Fruit fly (Drosophila melanogaster): ENCODE measurements around the gene CG7742.

Gene CG7742

DNA sequence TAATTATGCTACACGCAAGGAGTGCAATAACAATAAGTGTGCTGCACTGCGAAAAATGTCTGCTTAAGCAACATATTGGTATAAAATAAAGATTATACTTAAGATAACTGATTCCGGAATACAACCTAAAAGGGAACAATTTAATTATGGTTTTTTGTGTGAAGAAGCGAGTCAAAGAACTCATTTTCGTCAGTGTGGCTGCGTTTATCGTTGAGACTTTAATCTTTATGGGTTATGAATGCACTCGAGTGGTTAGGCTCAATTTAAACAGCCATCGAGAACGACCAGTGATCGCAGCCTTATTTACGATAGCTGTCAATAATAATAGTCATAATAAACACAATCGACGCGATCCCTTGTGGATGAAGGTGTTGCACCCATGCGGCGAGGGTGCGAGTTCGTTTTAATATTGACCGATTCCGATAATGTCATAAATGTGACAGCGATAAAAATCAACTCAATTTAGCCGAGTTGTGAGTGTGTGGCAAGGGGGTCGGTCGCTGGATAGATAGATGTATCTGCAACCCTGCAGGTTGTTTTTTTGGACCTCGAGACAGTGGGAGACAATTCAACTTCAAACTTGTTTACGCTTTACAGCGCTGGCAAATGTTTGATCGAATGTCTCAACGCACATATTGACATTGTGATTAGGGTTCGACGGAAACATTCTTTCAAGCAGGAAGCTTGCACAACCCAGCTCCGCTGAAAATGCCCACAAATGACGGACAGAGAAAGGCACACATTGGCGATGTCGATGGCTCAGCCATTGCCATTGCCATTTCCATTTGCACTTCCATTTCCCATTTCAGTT, 41.4 kb upstream of the CG7742 start:
- peak; percentile 44; the same call in 1 of the 3 replicates for TF ChIP-seq CG8119 (GFP tag; IDR thresholded peaks at IDR 0.05)
- peak; percentile 59 for TF ChIP-seq CG10669 (GFP tag; optimal IDR thresholded peaks at IDR 0.05)
- peak; percentile 74 for TF ChIP-seq Ets96B (tag; optimal IDR thresholded peaks at IDR 0.05)
- peak; percentile 51 for TF ChIP-seq CG10631 (GFP tag; optimal IDR thresholded peaks at IDR 0.05)
- TF ChIP-seq CG6808 (GFP tag; optimal IDR thresholded peaks at IDR 0.05) = peak; percentile 49
- TF ChIP-seq CG16779 (tag; optimal IDR thresholded peaks at IDR 0.05) = no peak
- TF ChIP-seq Sox15 (GFP tag; optimal IDR thresholded peaks at IDR 0.05) = peak; percentile 54
- peak; percentile 88 for TF ChIP-seq esn (GFP tag; optimal IDR thresholded peaks at IDR 0.05)
- peak; percentile 64 for TF ChIP-seq eg (GFP tag; IDR thresholded peaks at IDR 0.05)
- TF ChIP-seq topi (GFP tag; optimal IDR thresholded peaks at IDR 0.05) = peak; percentile 84
- no peak for TF ChIP-seq Lpt (GFP tag; optimal IDR thresholded peaks at IDR 0.05)
- peak; percentile 63 for TF ChIP-seq achi (GFP tag; optimal IDR thresholded peaks at IDR 0.05)
- peak; percentile 20; the same call in 1 of the 2 replicates for TF ChIP-seq Gug (GFP tag; IDR thresholded peaks at IDR 0.05)
- TF ChIP-seq CG15336 (GFP tag; IDR thresholded peaks at IDR 0.05) = no peak
- peak; percentile 88 for TF ChIP-seq Eip78C (GFP tag)
- TF ChIP-seq fkh (GFP tag; optimal IDR thresholded peaks at IDR 0.05) = peak; percentile 90
- TF ChIP-seq CG3032 (tag; optimal IDR thresholded peaks at IDR 0.05) = peak; percentile 39
- TF ChIP-seq CG8319 (GFP tag; optimal IDR thresholded peaks at IDR 0.05) = peak; percentile 30
- TF ChIP-seq pdm3 (GFP tag; optimal IDR thresholded peaks at IDR 0.05) = peak; percentile 72
- peak; percentile 12 for TF ChIP-seq CG9139 (GFP tag; optimal IDR thresholded peaks at IDR 0.05)
- peak; percentile 68 for TF ChIP-seq OdsH (GFP tag; optimal IDR thresholded peaks at IDR 0.05)
- peak; percentile 79 for TF ChIP-seq Sox14 (GFP tag; optimal IDR thresholded peaks at IDR 0.05)
- TF ChIP-seq CG34406 (GFP tag; optimal IDR thresholded peaks at IDR 0.05) = peak; percentile 61
- peak; percentile 26 for TF ChIP-seq CG32006 (GFP tag; optimal IDR thresholded peaks at IDR 0.05)
- TF ChIP-seq dac (GFP tag; optimal IDR thresholded peaks at IDR 0.05) = no peak
- peak; percentile 3 for TF ChIP-seq fd59A (GFP tag; optimal IDR thresholded peaks at IDR 0.05)
- peak; percentile 53 for TF ChIP-seq Eip75B (GFP tag; optimal IDR thresholded peaks at IDR 0.05)
- TF ChIP-seq svp (GFP tag) = peak; percentile 98
- TF ChIP-seq Hr39 (GFP tag; optimal IDR thresholded peaks at IDR 0.05) = peak; percentile 85
- TF ChIP-seq CG11294 (GFP tag; IDR thresholded peaks at IDR 0.05) = no peak; the same call in 1 of the 2 replicates
- peak; percentile 81 for TF ChIP-seq Smox (GFP tag; optimal IDR thresholded peaks at IDR 0.05)
- TF ChIP-seq spab (GFP tag; optimal IDR thresholded peaks at IDR 0.05) = peak; percentile 44
- peak; percentile 55 for TF ChIP-seq dsx (GFP tag; optimal IDR thresholded peaks at IDR 0.05; ENCODE audit: poor library complexity, severe bottlenecking)
- peak; percentile 54 for TF ChIP-seq CG11762 (GFP tag; optimal IDR thresholded peaks at IDR 0.05; ENCODE audit: insufficient read depth)
- peak; percentile 61 for TF ChIP-seq CG6792 (GFP tag; optimal IDR thresholded peaks at IDR 0.05)
- peak; percentile 51 for TF ChIP-seq Hr4 (GFP tag; optimal IDR thresholded peaks at IDR 0.05)
- TF ChIP-seq Ets21C (GFP tag; optimal IDR thresholded peaks at IDR 0.05) = peak; percentile 63
- peak; percentile 26 to 54 for TF ChIP-seq ss (GFP tag; optimal IDR thresholded peaks at IDR 0.05)
- TF ChIP-seq lz (GFP tag; optimal IDR thresholded peaks at IDR 0.05) = peak; percentile 84
- TF ChIP-seq Hr38 (GFP tag; optimal IDR thresholded peaks at IDR 0.05) = no peak
- TF ChIP-seq CG6276 (GFP tag; optimal IDR thresholded peaks at IDR 0.05) = no peak
- TF ChIP-seq Blimp-1 (GFP tag; optimal IDR thresholded peaks at IDR 0.05) = peak; percentile 25
- peak; percentile 83 for TF ChIP-seq cyc (GFP tag; optimal IDR thresholded peaks at IDR 0.05)
- peak; percentile 4 to 32 for TF ChIP-seq salr (GFP tag; optimal IDR thresholded peaks at IDR 0.05)
- TF ChIP-seq CG6854 (GFP tag; optimal IDR thresholded peaks at IDR 0.05) = peak; percentile 59
- TF ChIP-seq CG11902 (GFP tag; optimal IDR thresholded peaks at IDR 0.05) = peak; percentile 56
- TF ChIP-seq CG31627 (GFP tag; optimal IDR thresholded peaks at IDR 0.05) = peak; percentile 83
- TF ChIP-seq CG4318 (GFP tag; optimal IDR thresholded peaks at IDR 0.05) = peak; percentile 6
- no peak for TF ChIP-seq fd85E (GFP tag; optimal IDR thresholded peaks at IDR 0.05)
- TF ChIP-seq CG1621 (tag; optimal IDR thresholded peaks at IDR 0.05) = peak; percentile 9

Data from whole organism, prepupa.